Fruit fly (Drosophila melanogaster): ENCODE data around the gene CG3726.

The CG3726 gene

DNA sequence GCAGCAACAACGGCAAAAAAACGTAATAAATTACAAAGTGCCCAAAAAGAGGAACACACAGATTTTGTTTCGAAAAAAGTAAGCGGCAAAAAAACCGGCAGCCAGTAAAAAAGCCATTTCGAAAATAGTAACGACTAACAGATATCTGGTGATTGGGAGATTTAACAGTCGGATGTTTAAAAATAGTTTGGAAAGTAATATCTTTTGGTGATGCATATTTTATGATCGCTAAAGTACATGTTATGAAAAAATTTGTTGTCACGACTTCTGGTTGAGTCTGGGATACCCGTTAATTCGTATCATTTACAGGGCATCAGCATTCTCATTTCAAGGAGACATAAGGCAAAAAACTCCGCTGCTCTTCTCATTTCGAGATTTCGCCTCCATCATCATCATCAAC, 6.2 kb downstream of the CG3726 start (continued):
- TF ChIP-seq pdm3 (GFP tag; optimal IDR thresholded peaks at IDR 0.05) = peak; percentile 75
- TF ChIP-seq CG11294 (GFP tag; IDR thresholded peaks at IDR 0.05) = no peak
- TF ChIP-seq Sox102F (GFP tag; optimal IDR thresholded peaks at IDR 0.05) = peak; percentile 82
- TF ChIP-seq dac (GFP tag; optimal IDR thresholded peaks at IDR 0.05) = no peak
- no peak for TF ChIP-seq CG6808 (GFP tag; optimal IDR thresholded peaks at IDR 0.05)
- TF ChIP-seq Lpt (GFP tag; optimal IDR thresholded peaks at IDR 0.05) = peak; percentile 4
- TF ChIP-seq Blimp-1 (GFP tag; optimal IDR thresholded peaks at IDR 0.05) = peak; percentile 30
- TF ChIP-seq lz (GFP tag; optimal IDR thresholded peaks at IDR 0.05) = peak; percentile 75
- peak; percentile 59 for TF ChIP-seq CG10631 (GFP tag; optimal IDR thresholded peaks at IDR 0.05)
- TF ChIP-seq fd85E (GFP tag; optimal IDR thresholded peaks at IDR 0.05) = peak; percentile 4
- TF ChIP-seq dsx (GFP tag; optimal IDR thresholded peaks at IDR 0.05; ENCODE audit: poor library complexity, severe bottlenecking) = peak; percentile 60
- peak; percentile 75 for TF ChIP-seq CG8632 (GFP tag; optimal IDR thresholded peaks at IDR 0.05)
- peak; percentile 64 for TF ChIP-seq achi (GFP tag; optimal IDR thresholded peaks at IDR 0.05)
- TF ChIP-seq eg (GFP tag; IDR thresholded peaks at IDR 0.05) = peak; percentile 38; the same call in 1 of the 3 replicates
- peak in 1 of 2 experiments; percentile 65 for TF ChIP-seq ss (GFP tag; optimal IDR thresholded peaks at IDR 0.05)
- peak; percentile 78 for TF ChIP-seq CG6163 (GFP tag; IDR thresholded peaks at IDR 0.05)
- TF ChIP-seq CG6792 (GFP tag; optimal IDR thresholded peaks at IDR 0.05) = peak; percentile 77
- peak; percentile 70 for TF ChIP-seq CG3919 (GFP tag; optimal IDR thresholded peaks at IDR 0.05)
- peak; percentile 12 for TF ChIP-seq CG9139 (GFP tag; optimal IDR thresholded peaks at IDR 0.05)
- no peak for TF ChIP-seq salr (GFP tag; optimal IDR thresholded peaks at IDR 0.05)
- TF ChIP-seq Eip93F (GFP tag; optimal IDR thresholded peaks at IDR 0.05) = peak; percentile 47
- peak; percentile 64 for TF ChIP-seq Sox15 (GFP tag; optimal IDR thresholded peaks at IDR 0.05)
- peak; percentile 84 for TF ChIP-seq Hr39 (GFP tag; optimal IDR thresholded peaks at IDR 0.05)
- peak; percentile 36 for TF ChIP-seq CG16779 (tag; optimal IDR thresholded peaks at IDR 0.05)
- TF ChIP-seq Gug (GFP tag; IDR thresholded peaks at IDR 0.05) = 0 out of 2 replicates have a peak, but pooled peaks have one; percentile 21

DNA sequence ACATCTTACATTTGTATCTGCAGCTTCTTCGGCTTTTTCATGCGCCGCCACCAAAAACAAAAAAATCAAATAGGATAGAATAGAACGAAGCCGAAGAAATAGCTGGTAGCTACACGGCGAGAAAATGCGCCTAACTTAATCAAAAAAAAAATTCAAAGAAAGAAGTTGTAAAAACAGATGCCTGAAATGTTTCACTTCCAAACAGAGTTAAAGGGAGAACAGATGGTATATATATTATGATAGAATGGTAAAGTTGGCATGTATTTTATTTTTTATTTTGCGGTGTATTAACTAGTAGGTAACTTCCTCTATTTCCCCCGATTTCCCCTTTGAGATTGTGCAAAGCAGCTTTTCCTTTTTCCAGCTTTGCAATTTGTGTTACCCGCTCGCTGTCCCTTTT, 7.5 kb downstream of the CG3726 start:
- TF ChIP-seq Hr38 (GFP tag; optimal IDR thresholded peaks at IDR 0.05) = no peak
- TF ChIP-seq pdm3 (GFP tag; optimal IDR thresholded peaks at IDR 0.05) = peak; percentile 53
- no peak for TF ChIP-seq Sox15 (GFP tag; optimal IDR thresholded peaks at IDR 0.05)
- TF ChIP-seq lz (GFP tag; optimal IDR thresholded peaks at IDR 0.05) = no peak
- TF ChIP-seq fd59A (GFP tag; optimal IDR thresholded peaks at IDR 0.05) = no peak
- TF ChIP-seq vri (GFP tag; optimal IDR thresholded peaks at IDR 0.05) = no peak
- no peak; the same call in 1 of the 2 replicates for TF ChIP-seq CG11294 (GFP tag; IDR thresholded peaks at IDR 0.05)
- TF ChIP-seq CG11902 (GFP tag; optimal IDR thresholded peaks at IDR 0.05) = no peak
- no peak for TF ChIP-seq svp (GFP tag)
- TF ChIP-seq OdsH (GFP tag; optimal IDR thresholded peaks at IDR 0.05) = peak; percentile 54
- TF ChIP-seq CG10631 (GFP tag; optimal IDR thresholded peaks at IDR 0.05) = peak; percentile 75
- TF ChIP-seq Eip93F (GFP tag; optimal IDR thresholded peaks at IDR 0.05) = no peak
- no peak for TF ChIP-seq Met (GFP tag; optimal IDR thresholded peaks at IDR 0.05)
- TF ChIP-seq Ets96B (tag; optimal IDR thresholded peaks at IDR 0.05) = peak; percentile 7
- TF ChIP-seq fd85E (GFP tag; optimal IDR thresholded peaks at IDR 0.05) = no peak
- no peak for TF ChIP-seq esn (GFP tag; optimal IDR thresholded peaks at IDR 0.05)
- no peak for TF ChIP-seq CG9139 (GFP tag; optimal IDR thresholded peaks at IDR 0.05)
- peak; percentile 71 for TF ChIP-seq Lpt (GFP tag; optimal IDR thresholded peaks at IDR 0.05)
- TF ChIP-seq fkh (GFP tag; optimal IDR thresholded peaks at IDR 0.05) = no peak
- TF ChIP-seq Hr4 (GFP tag; optimal IDR thresholded peaks at IDR 0.05) = no peak
- no peak for TF ChIP-seq dsx (GFP tag; optimal IDR thresholded peaks at IDR 0.05; ENCODE audit: poor library complexity, severe bottlenecking)
- TF ChIP-seq salr (GFP tag; optimal IDR thresholded peaks at IDR 0.05) = peak in 1 of 2 experiments; percentile 58
- TF ChIP-seq CG31627 (GFP tag; optimal IDR thresholded peaks at IDR 0.05) = no peak
- TF ChIP-seq CG11762 (GFP tag; optimal IDR thresholded peaks at IDR 0.05; ENCODE audit: insufficient read depth) = peak; percentile 45
- peak; percentile 6 for TF ChIP-seq CG16779 (tag; optimal IDR thresholded peaks at IDR 0.05)
- TF ChIP-seq dac (GFP tag; optimal IDR thresholded peaks at IDR 0.05) = no peak
- TF ChIP-seq Eip78C (GFP tag) = peak; percentile 76
- no peak for TF ChIP-seq Ets21C (GFP tag; optimal IDR thresholded peaks at IDR 0.05)
- TF ChIP-seq Sox14 (GFP tag; optimal IDR thresholded peaks at IDR 0.05) = peak; percentile 63
- peak; percentile 56 for TF ChIP-seq CG3919 (GFP tag; optimal IDR thresholded peaks at IDR 0.05)
- TF ChIP-seq CG7368 (GFP tag; optimal IDR thresholded peaks at IDR 0.05) = no peak
- peak; percentile 65 for TF ChIP-seq achi (GFP tag; optimal IDR thresholded peaks at IDR 0.05)
- TF ChIP-seq CG8319 (GFP tag; optimal IDR thresholded peaks at IDR 0.05) = no peak
- no peak for TF ChIP-seq CG3032 (tag; optimal IDR thresholded peaks at IDR 0.05)
- TF ChIP-seq topi (GFP tag; optimal IDR thresholded peaks at IDR 0.05) = no peak
- TF ChIP-seq CG32006 (GFP tag; optimal IDR thresholded peaks at IDR 0.05) = peak; percentile 62
- peak; percentile 65 for TF ChIP-seq eg (GFP tag; IDR thresholded peaks at IDR 0.05)
- no peak for TF ChIP-seq CG8632 (GFP tag; optimal IDR thresholded peaks at IDR 0.05)
- peak; percentile 17 for TF ChIP-seq CG6808 (GFP tag; optimal IDR thresholded peaks at IDR 0.05)
- TF ChIP-seq CG6276 (GFP tag; optimal IDR thresholded peaks at IDR 0.05) = peak; percentile 56

All from whole organism, prepupa.